Worm (Caenorhabditis elegans): ENCODE results near the gene cki-1.

The cki-1 gene

DNA sequence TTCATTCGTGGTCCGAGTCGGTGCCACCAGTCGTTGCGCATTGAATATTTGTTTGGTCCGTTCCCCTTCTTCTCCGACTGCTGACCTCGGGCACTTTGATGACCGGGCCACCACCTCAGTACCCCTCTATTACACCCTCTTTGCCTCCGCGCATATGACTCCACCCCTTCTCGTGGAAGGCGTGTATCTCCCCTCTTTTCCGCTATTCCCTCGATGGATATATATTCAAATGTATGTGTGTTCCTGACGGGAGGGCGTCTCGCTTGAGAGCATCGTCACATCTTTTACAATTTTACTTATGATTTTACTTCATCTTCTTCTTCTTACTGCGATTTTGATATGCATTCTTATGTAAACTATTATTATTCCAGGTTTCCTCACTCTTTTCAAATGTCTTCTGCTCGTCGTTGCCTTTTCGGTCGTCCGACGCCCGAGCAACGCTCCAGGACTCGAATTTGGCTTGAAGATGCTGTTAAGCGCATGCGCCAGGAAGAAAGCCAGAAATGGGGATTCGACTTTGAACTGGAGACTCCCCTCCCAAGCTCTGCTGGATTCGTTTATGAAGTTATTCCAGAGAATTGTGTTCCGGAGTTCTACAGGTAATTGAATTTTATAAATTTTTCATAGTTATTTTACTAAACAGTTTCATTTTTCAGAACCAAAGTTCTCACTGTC lies at the start of gene cki-1:
Gene cki-1 (plus strand): TSS at position 372 of the 675 bp plus-strand sequence.
- TF ChIP-seq ceh-13 (GFP tag; optimal IDR thresholded peaks at IDR 0.05) (no peak), scrt-1 (GFP tag; IDR thresholded peaks at IDR 0.05) (0 out of 2 replicates have a peak, but pooled peaks have one; percentile 43), ama-1 (optimal IDR thresholded peaks at IDR 0.05) (no peak), tra-4 (tag; optimal IDR thresholded peaks at IDR 0.05) (no peak), hmbx-1 (tag; optimal IDR thresholded peaks at IDR 0.05) (no peak), hnd-1 (tag; optimal IDR thresholded peaks at IDR 0.05) (no peak), tbx-11 (GFP tag; IDR thresholded peaks at IDR 0.05) (no peak), aly-1 (tag; optimal IDR thresholded peaks at IDR 0.05) (peak; percentile 81), F13C5.2 (tag; optimal IDR thresholded peaks at IDR 0.05) (no peak), ets-7 (tag; optimal IDR thresholded peaks at IDR 0.05) (no peak), pes-1 (GFP tag; IDR thresholded peaks at IDR 0.05) (peak; percentile 50), ceh-36 (tag; optimal IDR thresholded peaks at IDR 0.05) (peak; percentile 36), sea-1 (GFP tag; conservative IDR thresholded peaks at IDR 0.05) (0 out of 2 replicates have a peak, but pooled peaks have one; percentile 49), hmg-4 (GFP tag; optimal IDR thresholded peaks at IDR 0.05) (peak; percentile 72), B0310.2 (tag; optimal IDR thresholded peaks at IDR 0.05) (peak; percentile 44), tbx-37 (GFP tag; conservative IDR thresholded peaks at IDR 0.05) (no peak), flt-1 (GFP tag; IDR thresholded peaks at IDR 0.05) (0 out of 2 replicates have a peak, but pooled peaks have one; percentile 40)

DNA sequence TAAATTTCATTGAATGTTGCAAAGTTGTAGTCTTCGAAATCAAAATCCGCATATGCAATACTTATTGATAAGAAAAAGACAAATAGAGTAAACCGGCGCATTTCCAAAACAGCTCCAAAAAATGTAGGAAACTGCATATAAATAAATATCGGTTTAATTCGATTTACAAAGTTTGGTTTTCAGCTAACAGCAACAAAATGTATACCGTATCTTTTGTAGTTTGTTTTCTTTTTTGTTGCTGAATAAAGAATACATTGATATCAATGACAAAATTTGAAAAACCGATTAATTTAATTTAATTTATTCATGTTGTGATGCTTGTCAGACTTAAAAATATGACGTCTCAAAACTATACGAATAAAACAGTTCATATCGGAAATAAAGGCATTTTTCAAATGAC lies 49.6 kb upstream of the cki-1 start, which contains the start of gene B0228.8:
Gene B0228.8 (minus strand): TSS at position 101 of the 400 bp plus-strand sequence.
- TF ChIP-seq hmbx-1 (tag; optimal IDR thresholded peaks at IDR 0.05) = no peak
- no peak for TF ChIP-seq B0310.2 (tag; optimal IDR thresholded peaks at IDR 0.05)
- no peak for TF ChIP-seq sea-1 (GFP tag; conservative IDR thresholded peaks at IDR 0.05)
- TF ChIP-seq tra-4 (tag; optimal IDR thresholded peaks at IDR 0.05) = no peak
- TF ChIP-seq ceh-13 (GFP tag; optimal IDR thresholded peaks at IDR 0.05) = no peak
- TF ChIP-seq scrt-1 (GFP tag; IDR thresholded peaks at IDR 0.05) = no peak

DNA sequence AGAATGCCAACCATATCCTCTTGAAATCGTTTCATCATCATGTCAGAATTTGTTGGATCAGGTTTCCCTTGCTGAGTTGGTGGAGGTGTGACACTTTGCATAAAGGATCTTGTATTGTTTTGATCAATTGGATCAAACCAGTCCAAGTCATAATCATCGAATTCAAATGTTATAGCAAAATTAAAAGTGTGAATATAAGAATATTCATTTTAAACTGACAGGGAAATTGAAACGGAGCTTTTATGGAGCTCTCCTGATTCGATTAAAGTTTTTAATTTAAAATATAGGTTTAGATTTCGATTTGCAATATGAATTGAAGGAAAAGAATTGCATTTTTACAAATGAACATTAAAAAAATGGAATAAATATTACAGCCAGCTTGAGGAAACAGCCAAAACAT lies 47.5 kb upstream of the cki-1 start, which contains the start of gene B0228.9:
Gene B0228.9 (minus strand): TSS at position 101 of the 400 bp plus-strand sequence.
- TF ChIP-seq hmbx-1 (tag; optimal IDR thresholded peaks at IDR 0.05) (no peak), tra-4 (tag; optimal IDR thresholded peaks at IDR 0.05) (no peak), ceh-13 (GFP tag; optimal IDR thresholded peaks at IDR 0.05) (no peak), hmg-4 (GFP tag; optimal IDR thresholded peaks at IDR 0.05) (no peak), aly-1 (tag; optimal IDR thresholded peaks at IDR 0.05) (no peak), B0310.2 (tag; optimal IDR thresholded peaks at IDR 0.05) (no peak), pes-1 (GFP tag; IDR thresholded peaks at IDR 0.05) (no peak), tbx-37 (GFP tag; conservative IDR thresholded peaks at IDR 0.05) (no peak), flt-1 (GFP tag; IDR thresholded peaks at IDR 0.05) (no peak), scrt-1 (GFP tag; IDR thresholded peaks at IDR 0.05) (no peak), ceh-36 (tag; optimal IDR thresholded peaks at IDR 0.05) (no peak)

DNA sequence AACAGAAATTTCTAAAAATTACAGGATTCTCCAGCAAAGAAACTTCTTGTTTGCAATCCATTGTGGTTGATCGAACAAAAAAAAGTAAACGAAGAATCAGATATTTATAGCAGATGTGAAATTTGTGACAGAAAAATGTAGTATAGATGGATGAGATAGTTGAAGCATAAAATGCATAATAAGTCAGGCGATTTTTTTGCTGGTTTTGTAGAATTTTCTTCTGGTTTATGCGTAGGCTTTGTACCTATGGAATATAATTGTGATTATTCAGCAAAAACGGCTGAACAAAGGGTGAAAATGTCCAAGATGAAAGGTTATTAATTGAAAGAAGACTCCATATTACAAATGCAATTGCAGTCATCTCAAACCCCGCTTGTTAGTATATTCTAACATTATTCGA lies 45.6 kb upstream of the cki-1 start, which contains the start of gene srh-39:
Gene srh-39 (minus strand): TSS at position 101 of the 400 bp plus-strand sequence.
- no peak for TF ChIP-seq ceh-36 (tag; optimal IDR thresholded peaks at IDR 0.05)
- no peak for TF ChIP-seq tbx-37 (GFP tag; conservative IDR thresholded peaks at IDR 0.05)

DNA sequence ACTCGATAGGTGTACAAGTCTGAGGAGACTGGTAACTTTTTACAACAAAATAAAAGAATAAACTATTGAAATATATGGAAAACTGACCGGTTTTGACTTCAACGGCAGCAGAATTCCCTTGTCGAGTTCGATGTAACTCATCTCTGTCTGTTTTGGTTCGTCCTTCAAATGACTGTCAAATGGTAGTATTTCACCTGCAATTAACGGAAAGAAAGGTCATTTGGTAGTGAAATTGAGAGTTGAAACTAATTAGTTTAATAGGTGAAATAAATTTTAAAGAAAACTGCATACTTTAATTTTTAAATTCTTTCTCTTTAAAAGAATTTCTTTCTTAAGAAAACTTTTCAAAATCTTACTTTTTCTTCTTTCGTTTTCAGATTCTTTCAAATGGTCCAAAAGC lies 41.8 kb upstream of the cki-1 start:
- no peak for TF ChIP-seq tbx-37 (GFP tag; conservative IDR thresholded peaks at IDR 0.05)
- TF ChIP-seq ama-1 (optimal IDR thresholded peaks at IDR 0.05) = no peak
- no peak for TF ChIP-seq tra-4 (tag; optimal IDR thresholded peaks at IDR 0.05)
- TF ChIP-seq hmg-4 (GFP tag; optimal IDR thresholded peaks at IDR 0.05) = no peak
- no peak for TF ChIP-seq flt-1 (GFP tag; IDR thresholded peaks at IDR 0.05)
- TF ChIP-seq ets-7 (tag; optimal IDR thresholded peaks at IDR 0.05) = no peak
- no peak for TF ChIP-seq sea-1 (GFP tag; conservative IDR thresholded peaks at IDR 0.05)
- no peak for TF ChIP-seq aly-1 (tag; optimal IDR thresholded peaks at IDR 0.05)
- no peak for TF ChIP-seq tbx-11 (GFP tag; IDR thresholded peaks at IDR 0.05)
- TF ChIP-seq F13C5.2 (tag; optimal IDR thresholded peaks at IDR 0.05) = no peak
- no peak for TF ChIP-seq scrt-1 (GFP tag; IDR thresholded peaks at IDR 0.05)
- no peak for TF ChIP-seq hnd-1 (tag; optimal IDR thresholded peaks at IDR 0.05)
- no peak for TF ChIP-seq ceh-13 (GFP tag; optimal IDR thresholded peaks at IDR 0.05)
- no peak for TF ChIP-seq pes-1 (GFP tag; IDR thresholded peaks at IDR 0.05)
- no peak for TF ChIP-seq B0310.2 (tag; optimal IDR thresholded peaks at IDR 0.05)

DNA sequence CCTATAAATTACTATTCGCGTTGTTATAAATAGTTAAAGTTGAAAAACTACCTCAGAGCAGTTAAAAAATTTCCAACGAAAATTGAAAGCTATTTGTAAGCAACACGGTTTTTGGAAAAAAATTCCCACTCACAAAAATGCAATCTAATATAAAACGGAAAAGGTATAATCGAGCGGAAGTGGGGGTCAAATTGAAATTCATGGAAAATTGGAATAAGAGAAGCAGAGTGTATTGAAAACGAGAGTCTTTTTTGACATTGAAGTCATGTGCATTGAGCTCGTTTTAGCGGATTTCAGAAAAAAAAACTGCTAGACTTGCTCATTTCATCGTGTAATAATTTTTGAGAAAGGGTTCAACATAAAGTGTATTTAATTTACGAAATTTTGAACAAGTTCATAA lies 40.8 kb upstream of the cki-1 start:
- no peak for TF ChIP-seq tbx-11 (GFP tag; IDR thresholded peaks at IDR 0.05)
- TF ChIP-seq tra-4 (tag; optimal IDR thresholded peaks at IDR 0.05) = no peak
- no peak for TF ChIP-seq tbx-37 (GFP tag; conservative IDR thresholded peaks at IDR 0.05)
- TF ChIP-seq sea-1 (GFP tag; conservative IDR thresholded peaks at IDR 0.05) = no peak
- TF ChIP-seq ama-1 (optimal IDR thresholded peaks at IDR 0.05) = no peak
- no peak for TF ChIP-seq hmbx-1 (tag; optimal IDR thresholded peaks at IDR 0.05)
- TF ChIP-seq ets-7 (tag; optimal IDR thresholded peaks at IDR 0.05) = no peak

DNA sequence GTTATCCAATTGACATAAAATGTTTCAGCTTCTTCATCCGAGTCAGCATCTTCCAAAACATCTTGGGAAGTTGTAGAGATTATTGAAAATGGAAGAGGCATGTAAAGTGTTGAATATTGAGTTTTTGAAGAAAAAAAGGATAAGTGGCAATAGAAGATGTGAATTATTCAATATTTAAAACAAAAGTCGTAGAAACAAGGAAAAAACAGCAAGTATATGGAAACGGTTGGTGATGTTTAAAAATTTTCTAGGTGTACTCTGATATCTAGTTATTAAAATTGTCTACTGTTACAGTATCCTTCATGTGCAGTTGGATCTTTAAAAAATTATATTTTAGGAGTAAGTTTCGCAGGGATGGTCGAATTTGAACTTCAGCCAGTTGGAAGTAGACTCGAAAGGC lies 39.1 kb upstream of the cki-1 start, which contains the start of gene C06A8.8:
Gene C06A8.8 (minus strand): TSS at position 101 of the 400 bp plus-strand sequence.
- TF ChIP-seq hmg-4 (GFP tag; optimal IDR thresholded peaks at IDR 0.05) (no peak), ama-1 (optimal IDR thresholded peaks at IDR 0.05) (no peak), tra-4 (tag; optimal IDR thresholded peaks at IDR 0.05) (no peak), tbx-37 (GFP tag; conservative IDR thresholded peaks at IDR 0.05) (no peak), ceh-36 (tag; optimal IDR thresholded peaks at IDR 0.05) (no peak), B0310.2 (tag; optimal IDR thresholded peaks at IDR 0.05) (no peak), ets-7 (tag; optimal IDR thresholded peaks at IDR 0.05) (no peak), F13C5.2 (tag; optimal IDR thresholded peaks at IDR 0.05) (no peak), hmbx-1 (tag; optimal IDR thresholded peaks at IDR 0.05) (no peak), hnd-1 (tag; optimal IDR thresholded peaks at IDR 0.05) (no peak)

Measured in whole organism, early embryonic.